Worm (Caenorhabditis elegans): ENCODE data around the gene Y42H9AR.1.

DNA sequence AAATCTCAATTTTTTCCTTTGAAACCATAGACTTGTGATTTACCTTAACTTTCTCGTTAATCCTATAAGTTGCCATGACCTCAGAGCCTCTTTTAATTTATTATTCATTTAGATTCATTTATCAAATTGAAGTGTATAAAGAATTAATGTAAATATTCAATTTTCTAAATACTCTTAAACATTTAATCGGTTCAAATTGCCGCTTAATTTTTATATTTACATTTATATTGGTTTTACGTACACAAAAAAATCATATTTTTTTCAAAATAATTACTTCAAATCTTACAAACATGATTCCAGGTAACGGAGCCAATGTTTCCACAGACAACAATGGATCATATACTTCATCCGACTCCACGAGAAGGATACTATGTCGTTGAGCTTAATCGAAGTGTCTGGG lies 35.3 kb downstream of the Y42H9AR.1 start, which contains the start of gene pmk-1:
- TF ChIP-seq dve-1 (tag; optimal IDR thresholded peaks at IDR 0.05) (no peak), pha-4 (tag; optimal IDR thresholded peaks at IDR 0.05) (no peak)

Measured in whole organism, late embryonic.